Fruit fly (Drosophila melanogaster) whole organism, adult: Measurements from ENCODE around the gene CG31550.

ENCODE experiments used
- CG12768 ChIP-seq: fragments of 200-800 bp; sonication (Bioruptor generic); optimal IDR thresholded peaks from 2 replicates; lab custom pipeline; 2017; ENCODE audit warnings: missing biosample characterization, missing genetic modification characterization, mild to moderate bottlenecking, moderate library complexity, missing genetic modification reagents
- CG14711 ChIP-seq: fragments of 200-800 bp; sonication (Bioruptor generic); optimal IDR thresholded peaks from 2 replicates; lab custom pipeline; 2018; ENCODE audit warnings: missing biosample characterization, mild to moderate bottlenecking, missing genetic modification characterization, moderate library complexity
- CG33017 ChIP-seq: fragments of 200-800 bp; sonication (Bioruptor generic); optimal IDR thresholded peaks from 2 replicates; lab custom pipeline; 2018; ENCODE audit warnings: missing biosample characterization, mild to moderate bottlenecking, missing genetic modification characterization, moderate library complexity
- CG7045 ChIP-seq: fragments of 200-800 bp; sonication (Bioruptor generic); optimal IDR thresholded peaks from 2 replicates; lab custom pipeline; 2017; ENCODE audit warnings: missing biosample characterization, mild to moderate bottlenecking, missing genetic modification characterization
- CG7101 ChIP-seq: fragments of 200-800 bp; sonication (Bioruptor generic); optimal IDR thresholded peaks from 2 replicates; lab custom pipeline; 2018; ENCODE audit warnings: missing biosample characterization, mild to moderate bottlenecking, missing genetic modification characterization, moderate library complexity
- Crg-1 ChIP-seq: fragments of 200-800 bp; sonication (Bioruptor generic); optimal IDR thresholded peaks from 2 replicates; lab custom pipeline; 2016; ENCODE audit warnings: missing biosample characterization, missing genetic modification characterization
- Hr96 ChIP-seq: fragments of 200-800 bp; sonication (Bioruptor generic); optimal IDR thresholded peaks from 2 replicates; lab custom pipeline; 2016; ENCODE audit warnings: missing biosample characterization, missing genetic modification characterization
- cic ChIP-seq: fragments of 200-800 bp; sonication (Bioruptor generic); optimal IDR thresholded peaks from 2 replicates; lab custom pipeline; 2017; ENCODE audit warnings: missing biosample characterization, mild to moderate bottlenecking, missing genetic modification characterization, moderate library complexity
- cnc ChIP-seq, 2 experiments: fragments of >200 bp; optimal IDR thresholded peaks; 2 replicates each; lab custom pipeline; 2017
- kay ChIP-seq: fragments of 200-800 bp; sonication (Bioruptor generic); peaks from one replicate; lab custom pipeline; 2016; ENCODE audit warnings: missing biosample characterization, missing genetic modification characterization, borderline replicate concordance
- tj ChIP-seq: fragments of 200-800 bp; sonication (Bioruptor generic); optimal IDR thresholded peaks from 3 replicates; lab custom pipeline; 2017; ENCODE audit warnings: missing biosample characterization, mild to moderate bottlenecking, missing genetic modification characterization, moderate library complexity

DNA sequence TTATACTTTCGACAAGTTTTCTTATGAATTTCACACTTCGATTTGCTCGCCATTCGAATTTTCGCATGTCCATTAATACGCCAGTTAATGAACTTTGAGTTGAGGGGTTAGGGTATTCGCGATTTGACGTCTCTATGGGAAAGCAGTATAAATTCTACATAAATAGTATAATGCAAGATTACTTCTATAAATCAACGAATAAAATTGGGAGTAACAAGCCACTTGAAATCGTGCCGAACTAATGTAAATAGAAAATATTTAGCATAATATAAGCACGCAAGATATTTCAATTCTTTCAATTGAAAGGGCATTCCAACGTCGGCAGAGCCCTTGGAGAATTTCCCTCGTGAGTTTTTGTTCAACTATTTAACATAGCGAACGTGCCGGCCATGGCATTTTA lies 35.2 kb downstream of the CG31550 start:
- TF ChIP-seq Hr96 (GFP tag; lab: Kevin White, UChicago), result no peak
- TF ChIP-seq CG14711 (tag; lab: Kevin White, UChicago), result no peak
- no peak for TF ChIP-seq cnc (optimal IDR thresholded peaks at IDR 0.05; lab: Kevin White, UChicago)
- TF ChIP-seq kay (GFP tag; lab: Kevin White, UChicago), result peak; percentile 80
- TF ChIP-seq CG12768 (GFP tag; lab: Kevin White, UChicago), result peak; percentile 51
- no peak for TF ChIP-seq Crg-1 (GFP tag; lab: Kevin White, UChicago)
- no peak for TF ChIP-seq cic
- TF ChIP-seq CG33017 (tag; lab: Kevin White, UChicago), result no peak
- no peak for TF ChIP-seq CG7045 (GFP tag; lab: Kevin White, UChicago)
- no peak for TF ChIP-seq tj (GFP tag; lab: Kevin White, UChicago)
- TF ChIP-seq CG7101 (tag; lab: Kevin White, UChicago), result no peak
